Worm (Caenorhabditis elegans): ENCODE measurements around the gene lsm-7.

lsm-7 gene

ce11 chrIV:10918877-10919560 lies 14.3 kb upstream of the lsm-7 start (continued):
- no peak for TF ChIP-seq ceh-16 (tag; optimal IDR thresholded peaks at IDR 0.05)
- TF ChIP-seq aly-2 (tag; optimal IDR thresholded peaks at IDR 0.05) = no peak

DNA sequence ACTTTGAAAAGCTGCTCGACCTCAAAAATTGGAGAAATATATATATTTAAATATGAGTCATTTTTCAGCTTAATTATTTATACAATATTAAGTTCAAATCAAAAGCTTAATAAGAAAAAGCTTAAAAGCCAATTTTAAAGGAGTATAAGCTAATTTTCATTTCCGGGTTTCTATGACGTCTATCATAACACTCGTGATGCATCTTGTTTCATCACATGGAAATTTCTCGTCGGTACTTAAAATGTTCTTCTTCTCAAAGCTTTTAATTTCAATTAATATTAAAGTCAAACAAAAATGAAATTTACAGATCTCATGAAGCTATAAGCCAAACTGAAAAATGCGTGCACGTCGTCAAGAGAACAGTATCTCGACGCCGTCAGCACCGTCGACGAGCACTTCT lies 13.5 kb upstream of the lsm-7 start, which contains the start of gene rbr-2:
Gene rbr-2, plus strand, starts transcription at position 301 of the 400 bp plus-strand sequence.
- TF ChIP-seq nhr-77 (tag; optimal IDR thresholded peaks at IDR 0.05) = no peak
- no peak for TF ChIP-seq lin-15B (tag; optimal IDR thresholded peaks at IDR 0.05)
- no peak for TF ChIP-seq jun-1 (tag; optimal IDR thresholded peaks at IDR 0.05)
- TF ChIP-seq ztf-11 (tag; optimal IDR thresholded peaks at IDR 0.05) = no peak
- no peak for TF ChIP-seq ceh-16 (tag; optimal IDR thresholded peaks at IDR 0.05)
- no peak for TF ChIP-seq nhr-67 (tag; optimal IDR thresholded peaks at IDR 0.05)
- TF ChIP-seq aly-2 (tag; optimal IDR thresholded peaks at IDR 0.05) = no peak
- no peak for TF ChIP-seq unc-39 (tag; optimal IDR thresholded peaks at IDR 0.05)
- no peak for TF ChIP-seq lsy-12 (tag; optimal IDR thresholded peaks at IDR 0.05)
- no peak for TF ChIP-seq daf-12 (tag; optimal IDR thresholded peaks at IDR 0.05)
- TF ChIP-seq lin-39 (tag; optimal IDR thresholded peaks at IDR 0.05) = no peak
- TF ChIP-seq ceh-9 (tag; optimal IDR thresholded peaks at IDR 0.05) = no peak
- TF ChIP-seq fkh-2 (tag; optimal IDR thresholded peaks at IDR 0.05) = no peak
- no peak for TF ChIP-seq fos-1 (tag; optimal IDR thresholded peaks at IDR 0.05)
- TF ChIP-seq nfya-1 (tag; optimal IDR thresholded peaks at IDR 0.05; ENCODE audit: insufficient read depth) = no peak
- TF ChIP-seq nhr-237 (tag; optimal IDR thresholded peaks at IDR 0.05) = no peak
- TF ChIP-seq nhr-11 (tag; optimal IDR thresholded peaks at IDR 0.05) = no peak
- TF ChIP-seq mml-1 (tag; optimal IDR thresholded peaks at IDR 0.05) = no peak
- no peak for TF ChIP-seq ama-1 (optimal IDR thresholded peaks at IDR 0.05)

ce11 chrIV:10933777-10934546 lies 660 bp downstream of the lsm-7 start:
- TF ChIP-seq lsy-12 (tag; optimal IDR thresholded peaks at IDR 0.05) (peak; percentile 26), mml-1 (tag; optimal IDR thresholded peaks at IDR 0.05) (no peak), lin-39 (tag; optimal IDR thresholded peaks at IDR 0.05) (no peak), zag-1 (tag; optimal IDR thresholded peaks at IDR 0.05) (no peak), aly-2 (tag; optimal IDR thresholded peaks at IDR 0.05) (no peak), ceh-82 (tag; optimal IDR thresholded peaks at IDR 0.05) (no peak), egl-5 (tag; optimal IDR thresholded peaks at IDR 0.05) (no peak), nhr-237 (tag; optimal IDR thresholded peaks at IDR 0.05) (no peak), sea-2 (GFP tag; optimal IDR thresholded peaks at IDR 0.05) (no peak), elt-2 (tag; optimal IDR thresholded peaks at IDR 0.05) (peak; percentile 47), ama-1 (optimal IDR thresholded peaks at IDR 0.05) (peak; percentile 90), nhr-43 (tag; optimal IDR thresholded peaks at IDR 0.05; ENCODE audit: poor library complexity, severe bottlenecking) (peak; percentile 32), nhr-77 (tag; optimal IDR thresholded peaks at IDR 0.05) (no peak), elt-1 (tag; optimal IDR thresholded peaks at IDR 0.05) (no peak)

DNA sequence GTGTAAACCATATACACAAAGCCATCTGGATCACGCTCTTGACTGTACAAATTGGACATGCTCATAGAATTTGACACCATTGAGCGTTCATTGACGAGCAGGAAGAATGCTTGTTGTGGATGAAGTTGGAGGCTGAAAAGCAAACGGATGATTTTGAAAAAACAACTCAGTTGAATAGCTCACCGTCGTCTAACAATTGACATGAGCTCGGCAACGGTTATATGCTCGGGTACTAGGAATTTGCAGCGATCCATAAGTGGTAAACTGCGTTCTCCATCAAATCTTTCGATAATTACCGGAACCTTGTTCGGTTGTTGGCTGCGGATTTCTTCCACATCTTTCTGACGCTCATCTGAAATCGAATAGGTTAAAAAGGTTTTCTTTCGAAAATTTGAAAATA lies 1.5 kb downstream of the lsm-7 start:
- TF ChIP-seq nhr-76 (tag; optimal IDR thresholded peaks at IDR 0.05) = no peak
- TF ChIP-seq ama-1 (optimal IDR thresholded peaks at IDR 0.05) = peak; percentile 68

- TF ChIP-seq fkh-10 (GFP tag; optimal IDR thresholded peaks at IDR 0.05) = no peak
- TF ChIP-seq tbx-2 (tag; optimal IDR thresholded peaks at IDR 0.05) = peak; percentile 56
- TF ChIP-seq nhr-43 (tag; optimal IDR thresholded peaks at IDR 0.05; ENCODE audit: poor library complexity, severe bottlenecking) = peak; percentile 40
- TF ChIP-seq unc-62 (GFP tag; optimal IDR thresholded peaks at IDR 0.05) = peak; percentile 57
- TF ChIP-seq elt-1 (tag; optimal IDR thresholded peaks at IDR 0.05) = peak; percentile 32
- no peak for TF ChIP-seq ZK546.5 (tag; optimal IDR thresholded peaks at IDR 0.05)
- no peak for TF ChIP-seq ceh-16 (tag; optimal IDR thresholded peaks at IDR 0.05)
- TF ChIP-seq pqm-1 (tag; optimal IDR thresholded peaks at IDR 0.05) = peak; percentile 64
- no peak for TF ChIP-seq skn-1 (tag; optimal IDR thresholded peaks at IDR 0.05)
- peak; percentile 53 for TF ChIP-seq egl-27 (tag; optimal IDR thresholded peaks at IDR 0.05)
- no peak for TF ChIP-seq nhr-237 (tag; optimal IDR thresholded peaks at IDR 0.05)
- no peak for TF ChIP-seq nhr-28 (tag; optimal IDR thresholded peaks at IDR 0.05)
- TF ChIP-seq elt-2 (tag; optimal IDR thresholded peaks at IDR 0.05) = peak; percentile 59
- no peak for TF ChIP-seq ceh-82 (tag; optimal IDR thresholded peaks at IDR 0.05)
- TF ChIP-seq ceh-9 (tag; optimal IDR thresholded peaks at IDR 0.05) = no peak
- no peak for TF ChIP-seq hmg-11 (tag; optimal IDR thresholded peaks at IDR 0.05)
- TF ChIP-seq elt-3 (tag; optimal IDR thresholded peaks at IDR 0.05) = peak in 1 of 3 experiments; percentile 17
- TF ChIP-seq jun-1 (tag; optimal IDR thresholded peaks at IDR 0.05) = peak; percentile 75
- TF ChIP-seq ztf-11 (tag; optimal IDR thresholded peaks at IDR 0.05) = no peak
- TF ChIP-seq nhr-77 (tag; optimal IDR thresholded peaks at IDR 0.05) = no peak
- peak; percentile 81 for TF ChIP-seq mml-1 (tag; optimal IDR thresholded peaks at IDR 0.05)
- no peak for TF ChIP-seq sea-2 (GFP tag; optimal IDR thresholded peaks at IDR 0.05)
- peak; percentile 63 for TF ChIP-seq pha-4 (tag; optimal IDR thresholded peaks at IDR 0.05)
- TF ChIP-seq nhr-11 (tag; optimal IDR thresholded peaks at IDR 0.05) = no peak
- TF ChIP-seq fkh-2 (tag; optimal IDR thresholded peaks at IDR 0.05) = no peak
- TF ChIP-seq nfya-1 (tag; optimal IDR thresholded peaks at IDR 0.05; ENCODE audit: insufficient read depth) = peak; percentile 90
- peak; percentile 60 for TF ChIP-seq mdl-1 (tag; optimal IDR thresholded peaks at IDR 0.05)
- TF ChIP-seq nhr-23 (tag; optimal IDR thresholded peaks at IDR 0.05) = peak; percentile 80
- TF ChIP-seq lin-15B (tag; optimal IDR thresholded peaks at IDR 0.05) = peak; percentile 26
Observed at ce11 chrIV:10935336-10935735, 2.0 kb downstream of the lsm-7 start.
